Worm (Caenorhabditis elegans): ENCODE results near the gene bpnt-1.

DNA sequence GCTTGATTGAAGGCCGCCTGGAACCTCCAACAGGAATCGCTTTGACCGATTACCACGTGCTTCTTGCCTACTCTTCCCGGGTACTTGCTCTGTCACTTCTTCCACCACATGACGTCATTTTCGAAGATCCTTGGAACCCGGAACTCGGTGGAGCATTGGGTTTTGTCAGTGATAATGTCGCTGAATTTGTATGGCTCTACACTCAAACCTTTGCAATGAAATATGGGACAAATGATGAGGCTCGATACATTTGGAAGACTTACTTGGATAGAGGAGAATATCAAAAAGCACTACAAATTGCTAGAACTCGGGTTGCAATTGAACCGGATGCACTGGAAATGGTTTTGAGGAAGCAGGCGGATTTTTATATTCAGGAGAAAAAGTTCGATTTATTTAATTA is 42.8 kb downstream of the bpnt-1 start:
- TF ChIP-seq him-1 (tag; optimal IDR thresholded peaks at IDR 0.05): no peak
- TF ChIP-seq W03F9.2 (tag; optimal IDR thresholded peaks at IDR 0.05): no peak
- TF ChIP-seq dao-5 (tag; optimal IDR thresholded peaks at IDR 0.05): no peak

Data from whole organism, L4/young adult.